Fruit fly (Drosophila melanogaster): ENCODE data around the gene CG4408.

Gene CG4408

DNA sequence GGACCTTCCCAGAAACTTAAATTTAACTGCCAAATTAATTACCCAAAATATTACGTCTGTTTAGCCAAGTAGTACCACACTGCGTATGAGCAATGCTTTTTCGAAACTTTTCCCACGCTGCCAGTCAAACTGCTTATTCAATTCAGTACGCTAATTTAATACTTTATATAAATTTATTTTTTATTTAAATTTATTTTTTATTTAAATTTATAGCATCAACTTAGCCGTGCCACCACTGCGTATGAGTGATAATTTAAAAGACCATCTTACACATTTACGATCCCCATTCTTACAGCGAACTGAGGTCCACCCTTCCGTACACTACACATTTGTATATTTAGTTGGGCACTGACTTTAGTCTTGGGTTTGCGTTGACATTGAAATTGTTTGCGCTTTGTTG lies 27.8 kb downstream of the CG4408 start (continued):
- TF ChIP-seq HLH54F (GFP tag; optimal IDR thresholded peaks at IDR 0.05) (no peak), CG2678 (tag; optimal IDR thresholded peaks at IDR 0.05) (peak; percentile 93), CG12942 (GFP tag; optimal IDR thresholded peaks at IDR 0.05) (no peak), nerfin-2 (GFP tag; IDR thresholded peaks at IDR 0.05; ENCODE audit: partially characterized antibody) (no peak), Trl (optimal IDR thresholded peaks at IDR 0.05) (no peak), Trl (GFP tag; optimal IDR thresholded peaks at IDR 0.05) (no peak), sc (optimal IDR thresholded peaks at IDR 0.05) (no peak), sc (GFP tag; optimal IDR thresholded peaks at IDR 0.05) (peak; percentile 52), CG5245 (GFP tag; optimal IDR thresholded peaks at IDR 0.05) (no peak), CG17612 (GFP tag; IDR thresholded peaks at IDR 0.05) (no peak), CG11247 (GFP tag; IDR thresholded peaks at IDR 0.05) (peak; percentile 67; the same call in 1 of the 2 replicates), Doc3 (GFP tag; IDR thresholded peaks at IDR 0.05; ENCODE audit: partially characterized antibody) (no peak), CG16813 (GFP tag; IDR thresholded peaks at IDR 0.05; ENCODE audit: partially characterized antibody) (no peak), CG9797 (GFP tag; optimal IDR thresholded peaks at IDR 0.05) (peak; percentile 16), dmrt11E (tag; optimal IDR thresholded peaks at IDR 0.05) (peak; percentile 43), pros (GFP tag; optimal IDR thresholded peaks at IDR 0.05) (no peak), pzg (GFP tag; optimal IDR thresholded peaks at IDR 0.05) (peak; percentile 2), CG11560 (tag; IDR thresholded peaks at IDR 0.05) (0 out of 3 replicates have a peak, but pooled peaks have one; percentile 31), odd (GFP tag; optimal IDR thresholded peaks at IDR 0.05) (peak; percentile 75), tin (GFP tag; optimal IDR thresholded peaks at IDR 0.05) (peak; percentile 32), CG6254 (GFP tag; optimal IDR thresholded peaks at IDR 0.05) (peak; percentile 37), CG10274 (GFP tag; optimal IDR thresholded peaks at IDR 0.05) (peak; percentile 73), Nf-YC (tag; optimal IDR thresholded peaks at IDR 0.05) (peak; percentile 64), vvl (GFP tag; IDR thresholded peaks at IDR 0.05) (peak; percentile 64), Sry-β (GFP tag; optimal IDR thresholded peaks at IDR 0.05) (peak; percentile 18), CG17829 (tag; optimal IDR thresholded peaks at IDR 0.05) (peak; percentile 59), pum (GFP tag; optimal IDR thresholded peaks at IDR 0.05) (no peak), CG11504 (tag; optimal IDR thresholded peaks at IDR 0.05) (peak; percentile 85), Dfd (GFP tag; optimal IDR thresholded peaks at IDR 0.05) (no peak), gsb (GFP tag; IDR thresholded peaks at IDR 0.05) (peak; percentile 64), wdn (GFP tag; IDR thresholded peaks at IDR 0.05) (peak; percentile 68), Atf-2 (GFP tag; optimal IDR thresholded peaks at IDR 0.05) (no peak), sr (GFP tag; IDR thresholded peaks at IDR 0.05) (no peak), Eip74EF (GFP tag; optimal IDR thresholded peaks at IDR 0.05) (peak in 1 of 2 experiments; percentile 60), CG14441 (GFP tag; IDR thresholded peaks at IDR 0.05) (peak; percentile 25; the same call in 1 of the 2 replicates), CG12071 (GFP tag; optimal IDR thresholded peaks at IDR 0.05) (peak; percentile 54), sens-2 (GFP tag; IDR thresholded peaks at IDR 0.05) (no peak), CG31388 (GFP tag; optimal IDR thresholded peaks at IDR 0.05) (peak; percentile 5), Mrtf (GFP tag; IDR thresholded peaks at IDR 0.05) (0 out of 3 replicates have a peak, but pooled peaks have one; percentile 49), cato (GFP tag; optimal IDR thresholded peaks at IDR 0.05; ENCODE audit: borderline replicate concordance) (peak; percentile 15), da (GFP tag; optimal IDR thresholded peaks at IDR 0.05) (no peak), fu2 (GFP tag; optimal IDR thresholded peaks at IDR 0.05) (peak; percentile 1), sens (GFP tag) (no peak), CG4404 (GFP tag; IDR thresholded peaks at IDR 0.05) (0 out of 2 replicates have a peak, but pooled peaks have one; percentile 23), CG12391 (tag; optimal IDR thresholded peaks at IDR 0.05) (peak; percentile 78), tup (GFP tag; optimal IDR thresholded peaks at IDR 0.05) (peak; percentile 64), NC2α (GFP tag; optimal IDR thresholded peaks at IDR 0.05) (no peak), pho (GFP tag; optimal IDR thresholded peaks at IDR 0.05) (no peak), CG6813 (GFP tag; optimal IDR thresholded peaks at IDR 0.05) (peak; percentile 82), Oli (tag; optimal IDR thresholded peaks at IDR 0.05) (peak; percentile 80), mirr (GFP tag; optimal IDR thresholded peaks at IDR 0.05) (peak; percentile 34)

All from whole organism, embryonic.